Worm (Caenorhabditis elegans) whole organism, L4 larva: ENCODE measurements around the gene C31C9.7.

Experiments used
- D1046.2 ChIP-seq: fragments of 200-800 bp; sonication (Bioruptor generic); IDR thresholded peaks from 2 replicates; pipeline ENCODE4 v1.3.6; 2022; ENCODE audit warnings: missing genetic modification characterization, missing compliant biosample characterization
- F10B5.3 ChIP-seq: sonication (generic microtip); optimal IDR thresholded peaks from 2 replicates; lab custom pipeline; 2016; ENCODE audit warnings: mild to moderate bottlenecking, missing genetic modification characterization, missing compliant biosample characterization
- F26F4.8 ChIP-seq: fragments of 200-800 bp; sonication (Bioruptor generic); conservative IDR thresholded peaks from 2 replicates; pipeline ENCODE4 v1.3.6; 2022; ENCODE audit warnings: missing genetic modification characterization, missing compliant biosample characterization
- F44E2.7 ChIP-seq: fragments of 200-800 bp; sonication (Bioruptor generic); IDR thresholded peaks from 2 replicates; pipeline ENCODE4 v2.1.2; 2022; ENCODE audit warnings: missing genetic modification characterization, missing compliant biosample characterization
- F49E8.2 ChIP-seq: sonication (generic microtip); optimal IDR thresholded peaks from 2 replicates; lab custom pipeline; 2016; ENCODE audit warnings: missing compliant biosample characterization, mild to moderate bottlenecking, missing genetic modification characterization, borderline replicate concordance
- R02D3.7 ChIP-seq: fragments of 150-350 bp; sonication (generic microtip); optimal IDR thresholded peaks from 3 replicates; lab custom pipeline; 2014; ENCODE audit warnings: missing biosample characterization, missing genetic modification characterization
- aha-1 ChIP-seq: fragments of 150-350 bp; peaks from one replicate; lab custom pipeline; 2014; ENCODE audit warnings: missing biosample characterization, missing genetic modification characterization
- ama-1 ChIP-seq: fragments of 150-350 bp; optimal IDR thresholded peaks from 2 replicates; lab custom pipeline; 2014; ENCODE audit warnings: inconsistent platforms, mixed read lengths
- arid-1 ChIP-seq: fragments of 200-800 bp; sonication (Bioruptor generic); conservative IDR thresholded peaks from 2 replicates; pipeline ENCODE4 v1.3.6; 2022; ENCODE audit warnings: missing genetic modification reagents, missing genetic modification characterization, missing compliant biosample characterization
- ceh-28 ChIP-seq: fragments of 150-350 bp; optimal IDR thresholded peaks from 2 replicates; lab custom pipeline; 2014; ENCODE audit warnings: missing biosample characterization, missing genetic modification reagents, missing genetic modification characterization
- ceh-32 ChIP-seq: sonication (generic microtip); optimal IDR thresholded peaks from 2 replicates; lab custom pipeline; 2016; ENCODE audit warnings: mild to moderate bottlenecking, missing genetic modification characterization, missing compliant biosample characterization; ENCODE audit not compliant: poor library complexity
- ceh-44 ChIP-seq: fragments of 200-800 bp; sonication (Bioruptor generic); IDR thresholded peaks from 2 replicates; pipeline ENCODE4 v1.3.6; 2022; ENCODE audit warnings: missing genetic modification reagents, missing genetic modification characterization, missing compliant biosample characterization
- ceh-62 ChIP-seq: sonication (generic microtip); optimal IDR thresholded peaks from 2 replicates; lab custom pipeline; 2017; ENCODE audit warnings: missing biosample characterization, missing genetic modification characterization
- ceh-82 ChIP-seq: sonication (generic microtip); optimal IDR thresholded peaks from 2 replicates; lab custom pipeline; 2017; ENCODE audit warnings: missing biosample characterization, missing genetic modification characterization
- ces-1 ChIP-seq: fragments of 150-350 bp; sonication (generic microtip); optimal IDR thresholded peaks from 4 replicates; lab custom pipeline; 2014; ENCODE audit warnings: missing biosample characterization, missing genetic modification reagents, missing genetic modification characterization
- daf-16 ChIP-seq, 3 experiments: sonication (generic microtip); optimal IDR thresholded peaks; 2 replicates each; lab custom pipeline; 2016 to 2017; ENCODE audit warnings: missing genetic modification characterization in 3 of 3, missing genetic modification reagents in 3 of 3, mild to moderate bottlenecking in 2 of 3, missing compliant biosample characterization in 2 of 3, missing biosample characterization in 1 of 3, moderate library complexity in 1 of 3
- dmd-6 ChIP-seq: fragments of 200-800 bp; sonication (Bioruptor generic); IDR thresholded peaks from 2 replicates; pipeline ENCODE4 v1.3.6; 2022; ENCODE audit warnings: missing genetic modification reagents, missing genetic modification characterization, missing compliant biosample characterization
- egl-27 ChIP-seq: sonication (generic microtip); optimal IDR thresholded peaks from 3 replicates; lab custom pipeline; 2017; ENCODE audit warnings: missing biosample characterization, missing genetic modification reagents, missing genetic modification characterization
- hlh-11 ChIP-seq: fragments of 200-800 bp; sonication (Bioruptor generic); optimal IDR thresholded peaks from 2 replicates; lab custom pipeline; 2018; ENCODE audit warnings: mild to moderate bottlenecking, missing genetic modification characterization, missing compliant biosample characterization
- hlh-30 ChIP-seq: sonication (generic microtip); optimal IDR thresholded peaks from 2 replicates; lab custom pipeline; 2017; ENCODE audit warnings: antibody characterized with exemption, mild to moderate bottlenecking, missing genetic modification characterization, missing compliant biosample characterization; ENCODE audit not compliant: insufficient read depth
- lin-13 ChIP-seq: fragments of 150-350 bp; optimal IDR thresholded peaks from 2 replicates; lab custom pipeline; 2014; ENCODE audit warnings: missing biosample characterization, missing genetic modification reagents, missing genetic modification characterization
- lin-15B ChIP-seq: fragments of 150-350 bp; sonication (generic microtip); optimal IDR thresholded peaks from 3 replicates; lab custom pipeline; 2014; ENCODE audit warnings: missing biosample characterization, missing genetic modification characterization
- lin-29 ChIP-seq: fragments of 200-800 bp; sonication (Bioruptor generic); IDR thresholded peaks from 2 replicates; pipeline ENCODE4 v1.3.6; 2022; ENCODE audit warnings: missing genetic modification reagents, missing genetic modification characterization, missing compliant biosample characterization
- lin-39 ChIP-seq: fragments of 150-350 bp; optimal IDR thresholded peaks from 2 replicates; lab custom pipeline; 2014; ENCODE audit warnings: missing biosample characterization, missing genetic modification reagents, missing genetic modification characterization
- madf-9 ChIP-seq: fragments of 200-800 bp; sonication (Bioruptor generic); conservative IDR thresholded peaks from 2 replicates; pipeline ENCODE4 v1.3.6; 2022; ENCODE audit warnings: missing genetic modification reagents, missing genetic modification characterization, missing compliant biosample characterization
- mdl-1 ChIP-seq, 2 experiments: fragments of 150-350 bp in 1 of 2; sonication (generic microtip) in 1 of 2; optimal IDR thresholded peaks; 2 replicates each; lab custom pipeline; 2014 to 2017; ENCODE audit warnings: missing biosample characterization in 2 of 2, missing genetic modification characterization in 2 of 2
- mdt-29 ChIP-seq: fragments of 200-800 bp; sonication (Bioruptor generic); IDR thresholded peaks from 2 replicates; pipeline ENCODE4 v1.3.6; 2022; ENCODE audit warnings: missing genetic modification reagents, missing genetic modification characterization, missing compliant biosample characterization
- mes-2 ChIP-seq: sonication (generic microtip); optimal IDR thresholded peaks from 2 replicates; lab custom pipeline; 2016; ENCODE audit warnings: missing genotype, mild to moderate bottlenecking, missing genetic modification characterization, missing compliant biosample characterization; ENCODE audit not compliant: poor library complexity, severe bottlenecking
- mxl-2 ChIP-seq: fragments of 200-800 bp; sonication (Bioruptor generic); conservative IDR thresholded peaks from 2 replicates; pipeline ENCODE4 v1.3.6; 2022; ENCODE audit warnings: missing genetic modification reagents, missing genetic modification characterization, missing compliant biosample characterization
- mxl-3 ChIP-seq: fragments of 200-800 bp; sonication (Bioruptor generic); optimal IDR thresholded peaks from 2 replicates; lab custom pipeline; 2018; ENCODE audit warnings: mild to moderate bottlenecking, missing genetic modification characterization, missing compliant biosample characterization
- nhr-10 ChIP-seq: fragments of 150-350 bp; optimal IDR thresholded peaks from 2 replicates; lab custom pipeline; 2014; ENCODE audit warnings: missing biosample characterization, missing genetic modification characterization
- nhr-28 ChIP-seq: fragments of 150-350 bp; optimal IDR thresholded peaks from 2 replicates; lab custom pipeline; 2014; ENCODE audit warnings: missing biosample characterization, missing genetic modification characterization
- nhr-41 ChIP-seq: fragments of 200-800 bp; sonication (Bioruptor generic); IDR thresholded peaks from 2 replicates; pipeline ENCODE4 v1.3.6; 2022; ENCODE audit warnings: missing genetic modification reagents, missing genetic modification characterization, missing compliant biosample characterization
- nhr-42 ChIP-seq: fragments of 200-800 bp; sonication (Bioruptor generic); IDR thresholded peaks from 2 replicates; pipeline ENCODE4 v1.3.6; 2022; ENCODE audit warnings: missing genetic modification characterization, missing compliant biosample characterization
- nhr-48 ChIP-seq: sonication (generic microtip); optimal IDR thresholded peaks from 2 replicates; lab custom pipeline; 2016; ENCODE audit warnings: mild to moderate bottlenecking, missing genetic modification characterization, missing compliant biosample characterization
- nhr-6 ChIP-seq: fragments of 150-350 bp; optimal IDR thresholded peaks from 2 replicates; lab custom pipeline; 2014; ENCODE audit warnings: missing biosample characterization, missing genetic modification characterization
- nhr-77 ChIP-seq: fragments of 150-350 bp; optimal IDR thresholded peaks from 2 replicates; lab custom pipeline; 2014; ENCODE audit warnings: missing biosample characterization, missing genetic modification characterization
- snpc-1.2 ChIP-seq: fragments of 200-800 bp; sonication (Bioruptor generic); IDR thresholded peaks from 2 replicates; pipeline ENCODE4 v1.3.6; 2022; ENCODE audit warnings: missing genetic modification reagents, missing genetic modification characterization, missing compliant biosample characterization
- snpc-4 ChIP-seq: fragments of 150-350 bp; optimal IDR thresholded peaks from 2 replicates; lab custom pipeline; 2014; ENCODE audit warnings: missing biosample characterization, missing genetic modification characterization
- spr-3 ChIP-seq: fragments of 200-800 bp; sonication (Bioruptor generic); optimal IDR thresholded peaks from 2 replicates; lab custom pipeline; 2018; ENCODE audit warnings: mild to moderate bottlenecking, missing genetic modification characterization, missing compliant biosample characterization
- tag-97 ChIP-seq: fragments of 200-800 bp; sonication (Bioruptor generic); IDR thresholded peaks from 2 replicates; pipeline ENCODE4 v1.3.6; 2022; ENCODE audit warnings: missing genetic modification characterization, missing compliant biosample characterization
- tra-1 ChIP-seq: fragments of 200-800 bp; sonication (Bioruptor generic); IDR thresholded peaks from 2 replicates; pipeline ENCODE4 v1.3.6; 2022; ENCODE audit warnings: missing genetic modification reagents, missing genetic modification characterization, missing compliant biosample characterization
- unc-62 ChIP-seq, 3 experiments: fragments of 150-350 bp in 1 of 3; sonication (generic microtip); optimal IDR thresholded peaks in 2 of 3; peaks in 1 of 3; 1 replicate in 1 of 3; 2 replicates in 2 of 3; lab custom pipeline; 2014 to 2017; ENCODE audit warnings: missing biosample characterization in 3 of 3, missing genetic modification characterization in 3 of 3, missing genetic modification reagents in 3 of 3, missing genotype in 1 of 3
- vab-7 ChIP-seq: fragments of 200-800 bp; sonication (Bioruptor generic); IDR thresholded peaks from 2 replicates; pipeline ENCODE4 v1.3.6; 2022; ENCODE audit warnings: missing genetic modification reagents, missing genetic modification characterization, missing compliant biosample characterization
- zag-1 ChIP-seq: fragments of 150-350 bp; optimal IDR thresholded peaks from 2 replicates; lab custom pipeline; 2014; ENCODE audit warnings: missing biosample characterization, missing genetic modification characterization

C31C9.7 gene

DNA sequence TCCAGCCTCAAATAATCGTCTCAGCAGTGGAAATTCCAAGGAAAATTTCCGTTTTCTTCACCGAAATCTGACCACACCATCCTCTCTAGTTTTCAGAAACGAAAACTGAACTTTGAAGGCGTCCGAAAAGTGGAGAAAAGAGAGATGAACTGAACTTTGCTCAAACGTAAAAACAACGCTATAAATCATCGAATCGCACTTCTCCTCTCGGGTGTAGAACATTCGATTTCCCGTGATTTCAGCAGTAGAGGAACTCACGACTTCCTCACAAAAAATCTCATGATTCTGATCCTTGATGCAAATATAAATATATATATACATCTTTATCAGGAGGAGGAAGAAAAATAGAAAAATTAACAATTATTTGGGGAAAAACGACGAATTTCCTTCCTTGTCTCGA, 6.3 kb downstream of the C31C9.7 start:
- TF ChIP-seq mdl-1 (tag; optimal IDR thresholded peaks at IDR 0.05; lab: Kevin White, UChicago) (peak in 1 of 2 experiments; percentile 11), mes-2 (tag; lab: Kevin White, UChicago) (no peak), nhr-28 (tag; lab: Kevin White, UChicago) (peak; percentile 15), hlh-30 (tag; lab: Kevin White, UChicago) (peak; percentile 50)

DNA sequence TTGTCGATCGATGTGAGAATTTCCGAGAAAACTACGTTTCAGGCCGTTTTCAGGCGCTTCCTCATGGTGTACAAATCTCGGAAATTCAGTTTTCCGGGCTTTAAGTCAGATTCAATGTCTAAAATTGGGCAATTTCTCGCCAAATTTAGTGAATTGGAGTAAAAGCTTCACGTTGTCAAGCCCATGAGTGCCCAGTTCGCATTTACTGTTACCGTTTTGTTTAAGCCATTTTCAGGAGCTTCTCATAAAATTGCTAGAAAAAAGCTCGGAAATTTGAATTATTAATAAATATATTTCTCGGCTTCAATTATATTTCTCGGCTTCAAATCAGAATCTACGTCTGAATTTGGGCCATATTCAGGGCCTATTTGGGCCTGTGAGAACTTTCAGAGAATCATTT, 9.0 kb downstream of the C31C9.7 start:
- TF ChIP-seq unc-62 (GFP tag; optimal IDR thresholded peaks at IDR 0.05 in 1 of 2; lab: Kevin White, UChicago) (no peak), unc-62 (tag; optimal IDR thresholded peaks at IDR 0.05; lab: Kevin White, UChicago) (no peak), aha-1 (peak; percentile 92), zag-1 (no peak)

ce11 chrII:13678555-13679119, 9.7 kb downstream of the C31C9.7 start:
- TF ChIP-seq tag-97 (GFP tag; lab: Robert Waterston, UW): no peak
- no peak for TF ChIP-seq ces-1 (GFP tag; lab: Kevin White, UChicago)
- TF ChIP-seq lin-29 (GFP tag; lab: Robert Waterston, UW): no peak
- TF ChIP-seq nhr-48: peak; percentile 66
- TF ChIP-seq nhr-6 (tag; lab: Kevin White, UChicago): no peak
- TF ChIP-seq ceh-82 (tag; lab: Kevin White, UChicago): no peak
- no peak for TF ChIP-seq vab-7 (GFP tag; lab: Robert Waterston, UW)
- TF ChIP-seq ama-1: no peak
- TF ChIP-seq ceh-62 (tag; lab: Kevin White, UChicago): no peak
- peak; percentile 5 for TF ChIP-seq hlh-30 (tag; lab: Kevin White, UChicago)
- TF ChIP-seq snpc-1.2 (GFP tag; lab: Robert Waterston, UW): 0 out of 2 replicates have a peak, but pooled peaks have one; percentile 24
- no peak for TF ChIP-seq F26F4.8 (GFP tag; lab: Robert Waterston, UW)
- TF ChIP-seq mxl-3 (GFP tag; lab: Kevin White, UChicago): peak; percentile 37
- peak; percentile 87 for TF ChIP-seq hlh-11 (tag; lab: Kevin White, UChicago)
- peak; percentile 96 for TF ChIP-seq aha-1
- TF ChIP-seq nhr-28 (tag; lab: Kevin White, UChicago): peak; percentile 54
- TF ChIP-seq mdt-29 (GFP tag; lab: Robert Waterston, UW): peak; percentile 60; the same call in 1 of the 2 replicates
- 0 out of 2 replicates have a peak, but pooled peaks have one; percentile 28 for TF ChIP-seq nhr-42 (GFP tag; lab: Robert Waterston, UW)
- TF ChIP-seq tra-1: no peak
- no peak for TF ChIP-seq lin-39 (tag; lab: Kevin White, UChicago)
- TF ChIP-seq F10B5.3 (tag; lab: Kevin White, UChicago): no peak
- no peak for TF ChIP-seq egl-27 (tag; lab: Kevin White, UChicago)
- TF ChIP-seq F44E2.7 (GFP tag; lab: Robert Waterston, UW): no peak
- no peak for TF ChIP-seq arid-1
- peak; percentile 55 for TF ChIP-seq nhr-10 (tag; lab: Kevin White, UChicago)
- TF ChIP-seq spr-3 (GFP tag; lab: Kevin White, UChicago): no peak
- no peak for TF ChIP-seq madf-9 (GFP tag; lab: Robert Waterston, UW)
- peak in 1 of 2 experiments; percentile 100 for TF ChIP-seq unc-62 (GFP tag; optimal IDR thresholded peaks at IDR 0.05 in 1 of 2; lab: Kevin White, UChicago)
- TF ChIP-seq unc-62 (tag; optimal IDR thresholded peaks at IDR 0.05; lab: Kevin White, UChicago): no peak
- no peak for TF ChIP-seq ceh-32 (tag; lab: Kevin White, UChicago)
- TF ChIP-seq R02D3.7: no peak
- TF ChIP-seq daf-16 (GFP tag; optimal IDR thresholded peaks at IDR 0.05; lab: Kevin White, UChicago): no peak
- TF ChIP-seq daf-16 (tag; optimal IDR thresholded peaks at IDR 0.05; lab: Kevin White, UChicago): no peak
- TF ChIP-seq mdl-1 (tag; optimal IDR thresholded peaks at IDR 0.05; lab: Kevin White, UChicago): peak in 1 of 2 experiments; percentile 55
- no peak for TF ChIP-seq lin-13 (GFP tag; lab: Kevin White, UChicago)
- peak; percentile 30 for TF ChIP-seq nhr-77 (tag; lab: Kevin White, UChicago)
- peak; percentile 27 for TF ChIP-seq dmd-6
- TF ChIP-seq lin-15B (tag; lab: Kevin White, UChicago): no peak
- no peak for TF ChIP-seq nhr-41 (GFP tag; lab: Robert Waterston, UW)
- 0 out of 2 replicates have a peak, but pooled peaks have one; percentile 18 for TF ChIP-seq mxl-2 (GFP tag; lab: Robert Waterston, UW)
- TF ChIP-seq D1046.2: no peak
- TF ChIP-seq F49E8.2 (tag; lab: Kevin White, UChicago): no peak
- no peak for TF ChIP-seq snpc-4
- no peak for TF ChIP-seq ceh-44 (GFP tag; lab: Robert Waterston, UW)
- peak; percentile 12 for TF ChIP-seq ceh-28 (tag; lab: Kevin White, UChicago)
